Fruit fly (Drosophila melanogaster): ENCODE measurements around the gene CG17751.

CG17751 gene

dm6 chr3R:19612908-19613431 lies 5.9 kb downstream of the CG17751 start, which contains the start of gene CG16727 (continued):
- TF ChIP-seq tap (tag; optimal IDR thresholded peaks at IDR 0.05): peak; percentile 2
- TF ChIP-seq Dbx (GFP tag; IDR thresholded peaks at IDR 0.05): no peak
- peak; percentile 78 for TF ChIP-seq sens (GFP tag)
- TF ChIP-seq Blimp-1 (GFP tag; optimal IDR thresholded peaks at IDR 0.05): peak; percentile 21
- TF ChIP-seq CG2875 (GFP tag; optimal IDR thresholded peaks at IDR 0.05): peak; percentile 18
- peak; percentile 41 for TF ChIP-seq CG12071 (GFP tag; optimal IDR thresholded peaks at IDR 0.05)
- peak; percentile 15 for TF ChIP-seq CG31365 (tag; optimal IDR thresholded peaks at IDR 0.05)
- TF ChIP-seq inv (GFP tag; IDR thresholded peaks at IDR 0.05; ENCODE audit: partially characterized antibody): no peak
- TF ChIP-seq gcm2 (GFP tag; optimal IDR thresholded peaks at IDR 0.05): no peak
- TF ChIP-seq sug (tag; optimal IDR thresholded peaks at IDR 0.05): no peak
- TF ChIP-seq cwo (GFP tag; optimal IDR thresholded peaks at IDR 0.05): peak; percentile 15
- TF ChIP-seq Stat92E (GFP tag; optimal IDR thresholded peaks at IDR 0.05): no peak
- peak; percentile 36 for TF ChIP-seq CG6854 (GFP tag; optimal IDR thresholded peaks at IDR 0.05)
- TF ChIP-seq salm (tag; optimal IDR thresholded peaks at IDR 0.05): peak; percentile 6
- TF ChIP-seq CG10267 (tag; optimal IDR thresholded peaks at IDR 0.05): no peak
- TF ChIP-seq z (GFP tag; IDR thresholded peaks at IDR 0.05): no peak
- peak; percentile 38 for TF ChIP-seq CG13424 (tag; optimal IDR thresholded peaks at IDR 0.05)
- peak; percentile 31 for TF ChIP-seq CG6813 (GFP tag; optimal IDR thresholded peaks at IDR 0.05)
- TF ChIP-seq org-1 (GFP tag; optimal IDR thresholded peaks at IDR 0.05): peak; percentile 11
- peak; percentile 52 for TF ChIP-seq CG3281 (GFP tag; optimal IDR thresholded peaks at IDR 0.05)

dm6 chr3R:19619908-19620307 lies 12.9 kb downstream of the CG17751 start:
- TF ChIP-seq chinmo (GFP tag; IDR thresholded peaks at IDR 0.05; ENCODE audit: partially characterized antibody): 0 out of 4 replicates have a peak, but pooled peaks have one; percentile 71
- no peak for TF ChIP-seq gce (GFP tag; IDR thresholded peaks at IDR 0.05)
- peak; percentile 86 for TF ChIP-seq sd (tag; optimal IDR thresholded peaks at IDR 0.05)
- 0 out of 3 replicates have a peak, but pooled peaks have one; percentile 44 for TF ChIP-seq CG2199 (GFP tag; IDR thresholded peaks at IDR 0.05)
- no peak for TF ChIP-seq HLH4C (GFP tag; IDR thresholded peaks at IDR 0.05; ENCODE audit: partially characterized antibody)
- TF ChIP-seq ftz-f1 (GFP tag; optimal IDR thresholded peaks at IDR 0.05): peak; percentile 2
- TF ChIP-seq CG32767 (GFP tag; IDR thresholded peaks at IDR 0.05): no peak
- TF ChIP-seq CG4404 (GFP tag; IDR thresholded peaks at IDR 0.05): no peak
- no peak for TF ChIP-seq Xrp1 (GFP tag; IDR thresholded peaks at IDR 0.05)
- no peak for TF ChIP-seq CG17912 (GFP tag; optimal IDR thresholded peaks at IDR 0.05)
- TF ChIP-seq CG7745 (tag; optimal IDR thresholded peaks at IDR 0.05): no peak
- TF ChIP-seq sens (GFP tag): peak; percentile 19
- TF ChIP-seq CG9215 (GFP tag; IDR thresholded peaks at IDR 0.05): no peak
- TF ChIP-seq tio (GFP tag; optimal IDR thresholded peaks at IDR 0.05): no peak
- TF ChIP-seq CG2202 (tag; optimal IDR thresholded peaks at IDR 0.05): no peak
- TF ChIP-seq slbo (GFP tag; IDR thresholded peaks at IDR 0.05): no peak
- no peak for TF ChIP-seq CG2712 (tag; optimal IDR thresholded peaks at IDR 0.05)
- TF ChIP-seq CG9727 (GFP tag; optimal IDR thresholded peaks at IDR 0.05): peak; percentile 3
- TF ChIP-seq CG4282 (GFP tag; optimal IDR thresholded peaks at IDR 0.05): no peak
- no peak for TF ChIP-seq HLH54F (GFP tag; optimal IDR thresholded peaks at IDR 0.05)
- TF ChIP-seq zf30C (GFP tag; optimal IDR thresholded peaks at IDR 0.05): no peak
- TF ChIP-seq knrl (GFP tag; IDR thresholded peaks at IDR 0.05; ENCODE audit: partially characterized antibody): no peak
- TF ChIP-seq CG8944 (GFP tag; optimal IDR thresholded peaks at IDR 0.05): no peak
- TF ChIP-seq sug (tag; optimal IDR thresholded peaks at IDR 0.05): peak; percentile 52
- no peak for TF ChIP-seq CG4820 (GFP tag; optimal IDR thresholded peaks at IDR 0.05)
- 0 out of 2 replicates have a peak, but pooled peaks have one; percentile 10 for TF ChIP-seq vvl (GFP tag; IDR thresholded peaks at IDR 0.05)
- TF ChIP-seq CG14667 (GFP tag; IDR thresholded peaks at IDR 0.05): no peak
- no peak for TF ChIP-seq CTCF (GFP tag; optimal IDR thresholded peaks at IDR 0.05)
- TF ChIP-seq Sry-δ (GFP tag; optimal IDR thresholded peaks at IDR 0.05): no peak
- peak; percentile 23; the same call in 1 of the 2 replicates for TF ChIP-seq Rfx (GFP tag; IDR thresholded peaks at IDR 0.05)
- TF ChIP-seq Hmx (GFP tag; optimal IDR thresholded peaks at IDR 0.05): no peak
- peak; percentile 82 for TF ChIP-seq mirr (GFP tag; optimal IDR thresholded peaks at IDR 0.05)
- TF ChIP-seq Fer3 (tag; optimal IDR thresholded peaks at IDR 0.05): no peak
